Worm (Caenorhabditis elegans): ENCODE results near the gene K06H7.8.

- TF ChIP-seq grh-1 (GFP tag; IDR thresholded peaks at IDR 0.05): no peak
- TF ChIP-seq ztf-11 (tag; optimal IDR thresholded peaks at IDR 0.05): no peak
- TF ChIP-seq lsy-2 (tag; optimal IDR thresholded peaks at IDR 0.05): no peak
These were observed 6.6 kb downstream of the K06H7.8 start, which contains the start of gene idi-1 for ce11 chrIII:8091408-8091807.
